Worm (Caenorhabditis elegans) whole organism, L1 larva: ENCODE results near the gene ZC477.4.

ENCODE experiments used
- C16A3.4 ChIP-seq: fragments of 150-350 bp; optimal IDR thresholded peaks from 2 replicates; lab custom pipeline; 2014; ENCODE audit warnings: missing biosample characterization, missing genetic modification characterization
- C34B4.2 ChIP-seq: sonication (generic microtip); optimal IDR thresholded peaks from 2 replicates; lab custom pipeline; 2017; ENCODE audit warnings: mild to moderate bottlenecking, missing genetic modification characterization, missing compliant biosample characterization
- Y116A8C.19 ChIP-seq: sonication (generic microtip); optimal IDR thresholded peaks from 2 replicates; lab custom pipeline; 2016; ENCODE audit warnings: missing compliant biosample characterization, missing genetic modification characterization, borderline replicate concordance
- aha-1 ChIP-seq: fragments of 150-350 bp; optimal IDR thresholded peaks from 2 replicates; lab custom pipeline; 2014; ENCODE audit warnings: missing biosample characterization, missing genetic modification characterization
- alr-1 ChIP-seq: fragments of 200-800 bp; sonication (Bioruptor generic); optimal IDR thresholded peaks from 2 replicates; lab custom pipeline; 2018; ENCODE audit warnings: borderline replicate concordance, mild to moderate bottlenecking, missing genetic modification characterization, missing compliant biosample characterization
- ama-1 ChIP-seq: fragments of 150-350 bp; optimal IDR thresholded peaks from 2 replicates; lab custom pipeline; 2014
- ceh-63 ChIP-seq: fragments of 200-800 bp; sonication (Bioruptor generic); optimal IDR thresholded peaks from 2 replicates; lab custom pipeline; 2018; ENCODE audit warnings: mild to moderate bottlenecking, missing genetic modification characterization, missing compliant biosample characterization
- ceh-8 ChIP-seq: fragments of 200-800 bp; sonication (Bioruptor generic); optimal IDR thresholded peaks from 2 replicates; lab custom pipeline; 2018; ENCODE audit warnings: mild to moderate bottlenecking, missing genetic modification characterization, moderate library complexity, missing compliant biosample characterization
- ceh-82 ChIP-seq, 3 experiments: fragments of 150-350 bp in 1 of 3; sonication (generic microtip) in 2 of 3; optimal IDR thresholded peaks; 2 replicates each; lab custom pipeline; 2014 to 2017; ENCODE audit warnings: missing biosample characterization in 3 of 3, missing genetic modification characterization in 3 of 3
- ces-1 ChIP-seq: fragments of 150-350 bp; optimal IDR thresholded peaks from 2 replicates; lab custom pipeline; 2014; ENCODE audit warnings: missing biosample characterization, missing genetic modification reagents, missing genetic modification characterization
- efl-3 ChIP-seq: fragments of 200-800 bp; sonication (Bioruptor generic); optimal IDR thresholded peaks from 2 replicates; lab custom pipeline; 2018; ENCODE audit warnings: mild to moderate bottlenecking, missing genetic modification characterization, missing compliant biosample characterization
- egl-13 ChIP-seq: sonication (generic microtip); optimal IDR thresholded peaks from 2 replicates; lab custom pipeline; 2016; ENCODE audit warnings: missing genotype, missing genetic modification reagents, missing genetic modification characterization, missing compliant biosample characterization
- egl-27 ChIP-seq, 2 experiments: fragments of 150-350 bp in 1 of 2; sonication (generic microtip); optimal IDR thresholded peaks; 3 replicates each; lab custom pipeline; 2017 to 2018; ENCODE audit warnings: missing biosample characterization in 2 of 2, missing genetic modification characterization in 2 of 2, missing genetic modification reagents in 2 of 2
- elt-2 ChIP-seq: sonication (generic microtip); optimal IDR thresholded peaks from 2 replicates; lab custom pipeline; 2016; ENCODE audit warnings: missing genetic modification characterization, mild to moderate bottlenecking, inconsistent platforms, missing compliant biosample characterization, missing genetic modification reagents
- elt-3 ChIP-seq, 6 experiments: fragments of 150-350 bp in 1 of 6; sonication (generic microtip); optimal IDR thresholded peaks; 2 replicates each; lab custom pipeline; 2017 to 2018; ENCODE audit warnings: missing biosample characterization in 6 of 6, missing genetic modification characterization in 6 of 6, inconsistent platforms in 1 of 6
- ets-5 ChIP-seq: fragments of 200-800 bp; sonication (Bioruptor generic); IDR thresholded peaks from 2 replicates; pipeline ENCODE4 v1.3.6; 2022; ENCODE audit warnings: missing genetic modification characterization, missing compliant biosample characterization
- fkh-10 ChIP-seq: sonication (generic microtip); optimal IDR thresholded peaks from 2 replicates; lab custom pipeline; 2017; ENCODE audit warnings: missing biosample characterization, missing genetic modification reagents, missing genetic modification characterization
- grh-1 ChIP-seq: fragments of 200-800 bp; sonication (Bioruptor generic); IDR thresholded peaks from 2 replicates; pipeline ENCODE4 v1.3.6; 2022; ENCODE audit warnings: missing genetic modification reagents, missing genetic modification characterization, missing compliant biosample characterization
- hlh-17 ChIP-seq: fragments of 200-800 bp; sonication (Bioruptor generic); optimal IDR thresholded peaks from 2 replicates; lab custom pipeline; 2018; ENCODE audit warnings: missing genetic modification characterization, mild to moderate bottlenecking, missing compliant biosample characterization, moderate library complexity, borderline replicate concordance
- irx-1 ChIP-seq: sonication (generic microtip); optimal IDR thresholded peaks from 2 replicates; lab custom pipeline; 2016; ENCODE audit warnings: missing genetic modification characterization, missing compliant biosample characterization
- lin-15B ChIP-seq: fragments of 150-350 bp; sonication (generic microtip); optimal IDR thresholded peaks from 3 replicates; lab custom pipeline; 2014; ENCODE audit warnings: missing biosample characterization, missing genetic modification characterization
- lin-39 ChIP-seq: fragments of 150-350 bp; optimal IDR thresholded peaks from 2 replicates; lab custom pipeline; 2014; ENCODE audit warnings: missing biosample characterization, missing genetic modification reagents, missing genetic modification characterization
- lsy-2 ChIP-seq, 2 experiments: fragments of 150-350 bp; optimal IDR thresholded peaks; 2 replicates each; lab custom pipeline; 2014; ENCODE audit warnings: missing biosample characterization in 2 of 2, missing genetic modification characterization in 2 of 2
- mab-9 ChIP-seq: fragments of 200-800 bp; sonication (Bioruptor generic); IDR thresholded peaks from 2 replicates; pipeline ENCODE4 v1.3.6; 2022; ENCODE audit warnings: missing genetic modification reagents, missing genetic modification characterization, missing compliant biosample characterization
- mdl-1 ChIP-seq, 2 experiments: fragments of 150-350 bp; optimal IDR thresholded peaks; 2 replicates each; lab custom pipeline; 2014 to 2017; ENCODE audit warnings: missing biosample characterization in 2 of 2, missing genetic modification characterization in 2 of 2, inconsistent platforms in 1 of 2
- nhr-12 ChIP-seq: sonication (generic microtip); optimal IDR thresholded peaks from 2 replicates; lab custom pipeline; 2017; ENCODE audit warnings: missing biosample characterization, missing genetic modification characterization
- nhr-237 ChIP-seq: fragments of 150-350 bp; optimal IDR thresholded peaks from 2 replicates; lab custom pipeline; 2014; ENCODE audit warnings: missing biosample characterization, missing genetic modification characterization
- nhr-71 ChIP-seq: sonication (generic microtip); optimal IDR thresholded peaks from 2 replicates; lab custom pipeline; 2016; ENCODE audit warnings: mild to moderate bottlenecking, missing genetic modification characterization, moderate library complexity, missing compliant biosample characterization
- nhr-76 ChIP-seq: sonication (generic microtip); optimal IDR thresholded peaks from 2 replicates; lab custom pipeline; 2017; ENCODE audit warnings: missing biosample characterization, missing genetic modification characterization
- pag-3 ChIP-seq: sonication (generic microtip); optimal IDR thresholded peaks from 2 replicates; lab custom pipeline; 2017; ENCODE audit warnings: missing genetic modification characterization, mild to moderate bottlenecking, missing compliant biosample characterization, antibody characterized with exemption, borderline replicate concordance; ENCODE audit not compliant: insufficient read depth
- pax-3 ChIP-seq: fragments of 200-800 bp; sonication (Bioruptor generic); optimal IDR thresholded peaks from 2 replicates; lab custom pipeline; 2018; ENCODE audit warnings: mild to moderate bottlenecking, missing genetic modification characterization, moderate library complexity, missing compliant biosample characterization
- skn-1 ChIP-seq: fragments of 150-350 bp; optimal IDR thresholded peaks from 2 replicates; lab custom pipeline; 2014; ENCODE audit warnings: missing biosample characterization, missing genetic modification characterization
- swsn-7 ChIP-seq: sonication (generic microtip); optimal IDR thresholded peaks from 2 replicates; lab custom pipeline; 2016; ENCODE audit warnings: missing genetic modification characterization, missing compliant biosample characterization
- tbx-2 ChIP-seq: sonication (generic microtip); optimal IDR thresholded peaks from 2 replicates; lab custom pipeline; 2016; ENCODE audit warnings: missing genetic modification characterization, missing compliant biosample characterization
- tlp-1 ChIP-seq: fragments of 150-350 bp; optimal IDR thresholded peaks from 2 replicates; lab custom pipeline; 2014; ENCODE audit warnings: missing biosample characterization, missing genetic modification characterization
- unc-130 ChIP-seq: fragments of 150-350 bp; optimal IDR thresholded peaks from 2 replicates; lab custom pipeline; 2017; ENCODE audit warnings: missing biosample characterization, missing genetic modification characterization, inconsistent platforms
- unc-86 ChIP-seq: sonication (generic microtip); optimal IDR thresholded peaks from 2 replicates; lab custom pipeline; 2016; ENCODE audit warnings: missing genetic modification characterization, missing compliant biosample characterization
- zag-1 ChIP-seq: fragments of 150-350 bp; optimal IDR thresholded peaks from 2 replicates; lab custom pipeline; 2014; ENCODE audit warnings: missing biosample characterization, missing genetic modification characterization
- zip-4 ChIP-seq: fragments of 200-800 bp; sonication (Bioruptor generic); optimal IDR thresholded peaks from 2 replicates; lab custom pipeline; 2018; ENCODE audit warnings: mild to moderate bottlenecking, missing genetic modification characterization, moderate library complexity, missing compliant biosample characterization
- ztf-11 ChIP-seq, 2 experiments: sonication (generic microtip); optimal IDR thresholded peaks; 2 replicates each; lab custom pipeline; 2016 to 2017; ENCODE audit warnings: missing genetic modification characterization in 2 of 2, missing biosample characterization in 1 of 2, missing compliant biosample characterization in 1 of 2
- ztf-4 ChIP-seq: fragments of 150-350 bp; optimal IDR thresholded peaks from 2 replicates; lab custom pipeline; 2014; ENCODE audit warnings: missing biosample characterization, missing genetic modification characterization

ZC477.4 gene

ce11 chrIV:7067446-7067845 is 31.1 kb downstream of the ZC477.4 start:
- no peak for TF ChIP-seq irx-1 (tag; lab: Kevin White, UChicago)
- TF ChIP-seq lin-15B (tag; lab: Kevin White, UChicago) = no peak
- no peak for TF ChIP-seq ceh-82 (tag; optimal IDR thresholded peaks at IDR 0.05; lab: Kevin White, UChicago)
- TF ChIP-seq elt-2 (tag; lab: Kevin White, UChicago) = no peak
- no peak for TF ChIP-seq nhr-76 (tag; lab: Kevin White, UChicago)
- TF ChIP-seq ces-1 (GFP tag; lab: Kevin White, UChicago) = no peak

DNA sequence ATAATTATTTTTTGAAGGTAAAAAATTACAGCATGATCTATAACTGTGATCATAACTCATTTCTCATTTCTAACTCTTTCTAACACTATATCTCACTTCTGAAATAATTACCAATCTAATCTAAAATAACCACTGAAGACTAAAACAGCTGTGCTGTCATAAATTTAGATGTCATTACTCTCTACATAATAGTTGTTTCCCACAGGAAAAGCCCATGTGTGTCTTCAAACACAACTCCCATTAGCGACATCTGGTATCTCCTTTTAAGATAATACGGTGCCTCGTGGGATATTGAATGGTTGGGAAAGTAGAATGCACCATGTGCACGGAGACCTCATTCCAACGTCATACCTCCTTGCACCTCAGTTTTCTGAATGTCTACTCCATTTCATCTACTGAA is 33.6 kb downstream of the ZC477.4 start, which contains the start of gene Y43B11AL.1:
Gene Y43B11AL.1 (plus strand): TSS at position 301 of the 400 bp plus-strand sequence.
- TF ChIP-seq ceh-8 (GFP tag; lab: Kevin White, UChicago) = no peak
- TF ChIP-seq lsy-2 (tag; optimal IDR thresholded peaks at IDR 0.05; lab: Kevin White, UChicago) = no peak
- no peak for TF ChIP-seq ztf-4 (tag; lab: Kevin White, UChicago)
- TF ChIP-seq mab-9 (GFP tag; lab: Robert Waterston, UW) = no peak
- no peak for TF ChIP-seq ceh-63
- TF ChIP-seq tbx-2 (tag; lab: Kevin White, UChicago) = no peak

ce11 chrIV:7062697-7063096 is 35.9 kb downstream of the ZC477.4 start:
- no peak for TF ChIP-seq ceh-82 (tag; optimal IDR thresholded peaks at IDR 0.05; lab: Kevin White, UChicago)
- no peak for TF ChIP-seq unc-86 (tag; lab: Kevin White, UChicago)
- no peak for TF ChIP-seq egl-27 (tag; optimal IDR thresholded peaks at IDR 0.05; lab: Kevin White, UChicago)
- no peak for TF ChIP-seq grh-1 (GFP tag; lab: Robert Waterston, UW)
- TF ChIP-seq lin-39 (tag; lab: Kevin White, UChicago) = no peak
- no peak for TF ChIP-seq zip-4 (GFP tag; lab: Kevin White, UChicago)
- no peak for TF ChIP-seq nhr-71
- TF ChIP-seq ztf-4 (tag; lab: Kevin White, UChicago) = no peak
- TF ChIP-seq egl-13 (tag; lab: Kevin White, UChicago) = no peak
- no peak for TF ChIP-seq skn-1 (tag; lab: Kevin White, UChicago)

ce11 chrIV:7057677-7058076 is 40.9 kb downstream of the ZC477.4 start, which contains the start of gene srx-50:
srx-50 (plus strand) TSS chrIV:7057977.
- no peak for TF ChIP-seq grh-1 (GFP tag; lab: Robert Waterston, UW)
- TF ChIP-seq aha-1 (tag; lab: Kevin White, UChicago) = no peak
- TF ChIP-seq nhr-12 (tag; lab: Kevin White, UChicago) = no peak
- no peak for TF ChIP-seq elt-3 (tag; optimal IDR thresholded peaks at IDR 0.05; lab: Kevin White, UChicago)
- TF ChIP-seq skn-1 (tag; lab: Kevin White, UChicago) = no peak
- no peak for TF ChIP-seq C34B4.2 (tag; lab: Kevin White, UChicago)
- TF ChIP-seq ets-5 (GFP tag; lab: Robert Waterston, UW) = no peak
- no peak for TF ChIP-seq fkh-10
- TF ChIP-seq C16A3.4 (tag; lab: Kevin White, UChicago) = no peak
- TF ChIP-seq pax-3 (tag; lab: Kevin White, UChicago) = no peak
- TF ChIP-seq ama-1 (lab: Kevin White, UChicago) = no peak
- no peak for TF ChIP-seq tbx-2 (tag; lab: Kevin White, UChicago)
- TF ChIP-seq alr-1 (tag; lab: Kevin White, UChicago) = no peak
- no peak for TF ChIP-seq mdl-1 (tag; optimal IDR thresholded peaks at IDR 0.05; lab: Kevin White, UChicago)
- TF ChIP-seq pag-3 (tag; lab: Kevin White, UChicago) = no peak

DNA sequence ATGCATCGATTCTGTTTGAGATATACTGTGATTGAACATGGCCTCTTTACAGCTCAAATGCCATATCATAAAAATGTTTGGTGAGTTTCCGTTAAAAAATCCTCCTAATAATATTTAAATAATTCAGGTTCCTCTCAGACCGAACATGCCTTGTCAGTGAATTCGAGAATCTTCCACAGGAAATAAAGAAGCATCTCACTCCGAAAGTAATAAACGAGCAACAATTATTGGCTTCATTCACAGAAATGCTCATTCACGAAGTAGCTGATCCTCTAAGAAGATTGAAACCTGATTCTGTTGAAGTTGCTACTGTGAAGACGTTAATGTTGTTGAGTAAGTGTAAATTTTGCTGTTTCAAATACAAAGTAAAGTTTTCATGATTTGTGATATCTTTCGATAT is 46.4 kb downstream of the ZC477.4 start:
- TF ChIP-seq swsn-7 (no peak), egl-13 (tag; lab: Kevin White, UChicago) (no peak), tlp-1 (tag; lab: Kevin White, UChicago) (no peak), ztf-11 (tag; optimal IDR thresholded peaks at IDR 0.05; lab: Kevin White, UChicago) (no peak), elt-3 (tag; optimal IDR thresholded peaks at IDR 0.05; lab: Kevin White, UChicago) (no peak), alr-1 (tag; lab: Kevin White, UChicago) (no peak), zag-1 (tag; lab: Kevin White, UChicago) (no peak), efl-3 (no peak), mdl-1 (tag; optimal IDR thresholded peaks at IDR 0.05; lab: Kevin White, UChicago) (no peak), ces-1 (GFP tag; lab: Kevin White, UChicago) (no peak), lin-39 (tag; lab: Kevin White, UChicago) (no peak), nhr-237 (tag; lab: Kevin White, UChicago) (no peak), Y116A8C.19 (tag; lab: Kevin White, UChicago) (no peak), hlh-17 (GFP tag; lab: Kevin White, UChicago) (no peak), nhr-71 (no peak), unc-130 (no peak)
